Worm (Caenorhabditis elegans) whole organism, early embryonic: Measurements from ENCODE around the gene ify-1.

Experiments
- B0310.2 ChIP-seq: sonication (generic microtip); optimal IDR thresholded peaks from 2 replicates; lab custom pipeline; 2016; ENCODE audit warnings: mild to moderate bottlenecking, missing genetic modification characterization, missing compliant biosample characterization
- F13C5.2 ChIP-seq: sonication (generic microtip); optimal IDR thresholded peaks from 2 replicates; lab custom pipeline; 2017; ENCODE audit warnings: mild to moderate bottlenecking, missing genetic modification characterization, inconsistent platforms, missing compliant biosample characterization
- aly-1 ChIP-seq: sonication (generic microtip); optimal IDR thresholded peaks from 2 replicates; lab custom pipeline; 2016; ENCODE audit warnings: missing genetic modification characterization, missing compliant biosample characterization
- ama-1 ChIP-seq: fragments of 150-350 bp; optimal IDR thresholded peaks from 2 replicates; lab custom pipeline; 2014
- ceh-13 ChIP-seq: fragments of 200-800 bp; sonication (Bioruptor generic); optimal IDR thresholded peaks from 2 replicates; lab custom pipeline; 2018; ENCODE audit warnings: mild to moderate bottlenecking, missing genetic modification characterization, missing compliant biosample characterization
- ceh-36 ChIP-seq: sonication (generic microtip); optimal IDR thresholded peaks from 2 replicates; lab custom pipeline; 2016; ENCODE audit warnings: missing genetic modification characterization, inconsistent platforms, missing compliant biosample characterization
- ets-7 ChIP-seq: sonication (generic microtip); optimal IDR thresholded peaks from 2 replicates; lab custom pipeline; 2016; ENCODE audit warnings: missing genotype, missing genetic modification characterization, missing compliant biosample characterization
- flt-1 ChIP-seq: fragments of 200-800 bp; sonication (Bioruptor generic); IDR thresholded peaks from 2 replicates; pipeline ENCODE4 v1.3.6; 2022; ENCODE audit warnings: missing genetic modification characterization, missing compliant biosample characterization
- hmbx-1 ChIP-seq: sonication (generic microtip); optimal IDR thresholded peaks from 2 replicates; lab custom pipeline; 2016; ENCODE audit warnings: mild to moderate bottlenecking, missing genetic modification characterization, missing compliant biosample characterization
- hmg-4 ChIP-seq: fragments of 200-800 bp; sonication (Bioruptor generic); optimal IDR thresholded peaks from 2 replicates; lab custom pipeline; 2018; ENCODE audit warnings: mild to moderate bottlenecking, missing genetic modification characterization, missing compliant biosample characterization
- hnd-1 ChIP-seq: sonication (generic microtip); optimal IDR thresholded peaks from 2 replicates; lab custom pipeline; 2016; ENCODE audit warnings: missing genetic modification characterization, missing compliant biosample characterization
- pes-1 ChIP-seq: fragments of 200-800 bp; sonication (Bioruptor generic); IDR thresholded peaks from 2 replicates; pipeline ENCODE4 v1.3.6; 2022; ENCODE audit warnings: missing genetic modification reagents, missing genetic modification characterization, missing compliant biosample characterization
- scrt-1 ChIP-seq: fragments of 200-800 bp; sonication (Bioruptor generic); IDR thresholded peaks from 2 replicates; pipeline ENCODE4 v1.3.6; 2022; ENCODE audit warnings: missing genetic modification characterization, missing compliant biosample characterization
- sea-1 ChIP-seq: fragments of 200-800 bp; sonication (Bioruptor generic); conservative IDR thresholded peaks from 2 replicates; pipeline ENCODE4 v1.3.6; 2022; ENCODE audit warnings: missing genetic modification characterization, missing compliant biosample characterization
- tbx-11 ChIP-seq: fragments of 200-800 bp; sonication (Bioruptor generic); IDR thresholded peaks from 2 replicates; pipeline ENCODE4 v1.3.6; 2022; ENCODE audit warnings: missing genetic modification characterization, missing compliant biosample characterization
- tbx-37 ChIP-seq: fragments of 200-800 bp; sonication (Bioruptor generic); conservative IDR thresholded peaks from 2 replicates; pipeline ENCODE4 v1.3.6; 2022; ENCODE audit warnings: missing genetic modification reagents, missing genetic modification characterization, missing compliant biosample characterization
- tra-4 ChIP-seq: sonication (generic microtip); optimal IDR thresholded peaks from 2 replicates; lab custom pipeline; 2017; ENCODE audit warnings: missing genetic modification characterization, missing compliant biosample characterization

The ify-1 gene

ce11 chrII:5060719-5061118, 5.7 kb upstream of the ify-1 start, which contains the start of gene pho-12:
TSS of gene pho-12 (minus strand) at chrII:5060819.
- TF ChIP-seq ceh-36 (no peak), hnd-1 (no peak), flt-1 (no peak), hmg-4 (GFP tag; lab: Kevin White, UChicago) (no peak), ets-7 (no peak), hmbx-1 (no peak), aly-1 (tag; lab: Kevin White, UChicago) (no peak), ceh-13 (GFP tag; lab: Kevin White, UChicago) (no peak), tbx-37 (GFP tag; lab: Robert Waterston, UW) (no peak), sea-1 (no peak), tra-4 (no peak), B0310.2 (no peak), pes-1 (GFP tag; lab: Robert Waterston, UW) (no peak), tbx-11 (no peak), F13C5.2 (tag; lab: Kevin White, UChicago) (no peak), ama-1 (no peak), scrt-1 (GFP tag; lab: Robert Waterston, UW) (no peak)

ce11 chrII:5058036-5058435, 3.1 kb upstream of the ify-1 start, which contains the start of gene C27A2.12:
TSS of gene C27A2.12 (minus strand) at chrII:5058136.
- TF ChIP-seq flt-1 (no peak), ceh-36 (no peak), ets-7 (no peak), tbx-37 (GFP tag; lab: Robert Waterston, UW) (no peak)

ce11 chrII:5057315-5057714, 2.3 kb upstream of the ify-1 start:
- TF ChIP-seq F13C5.2 (tag; lab: Kevin White, UChicago) (no peak), ceh-36 (peak; percentile 54), aly-1 (tag; lab: Kevin White, UChicago) (no peak), sea-1 (0 out of 2 replicates have a peak, but pooled peaks have one; percentile 63), pes-1 (GFP tag; lab: Robert Waterston, UW) (peak; percentile 86), B0310.2 (peak; percentile 24), tbx-37 (GFP tag; lab: Robert Waterston, UW) (no peak; the same call in 1 of the 2 replicates), ama-1 (no peak), scrt-1 (GFP tag; lab: Robert Waterston, UW) (peak; percentile 72), tra-4 (no peak), hmbx-1 (no peak), hmg-4 (GFP tag; lab: Kevin White, UChicago) (peak; percentile 51), ets-7 (no peak), ceh-13 (GFP tag; lab: Kevin White, UChicago) (peak; percentile 53), flt-1 (peak; percentile 72), hnd-1 (no peak), tbx-11 (0 out of 2 replicates have a peak, but pooled peaks have one; percentile 28)

ce11 chrII:5056254-5056653, 1.3 kb upstream of the ify-1 start:
- TF ChIP-seq ceh-36: no peak
- no peak for TF ChIP-seq pes-1 (GFP tag; lab: Robert Waterston, UW)
- no peak for TF ChIP-seq aly-1 (tag; lab: Kevin White, UChicago)
- TF ChIP-seq scrt-1 (GFP tag; lab: Robert Waterston, UW): no peak
- TF ChIP-seq tra-4: no peak
- TF ChIP-seq hnd-1: no peak
- no peak for TF ChIP-seq sea-1
- no peak for TF ChIP-seq F13C5.2 (tag; lab: Kevin White, UChicago)
- TF ChIP-seq B0310.2: no peak
- TF ChIP-seq ama-1: no peak
- no peak for TF ChIP-seq ceh-13 (GFP tag; lab: Kevin White, UChicago)
- no peak for TF ChIP-seq hmbx-1
- no peak for TF ChIP-seq flt-1
- TF ChIP-seq ets-7: no peak
- no peak for TF ChIP-seq tbx-11
- no peak for TF ChIP-seq hmg-4 (GFP tag; lab: Kevin White, UChicago)

- no peak for TF ChIP-seq pes-1 (GFP tag; lab: Robert Waterston, UW)
- TF ChIP-seq ceh-36: no peak
- no peak for TF ChIP-seq sea-1
- no peak for TF ChIP-seq tbx-11
- no peak for TF ChIP-seq hmbx-1
- TF ChIP-seq tra-4: no peak
- no peak for TF ChIP-seq tbx-37 (GFP tag; lab: Robert Waterston, UW)
- TF ChIP-seq hmg-4 (GFP tag; lab: Kevin White, UChicago): no peak
Observed at ce11 chrII:5050776-5051175, 4.2 kb downstream of the ify-1 start.

- TF ChIP-seq B0310.2: no peak
- TF ChIP-seq tbx-37 (GFP tag; lab: Robert Waterston, UW): no peak
- TF ChIP-seq ets-7: no peak
- TF ChIP-seq ceh-36: no peak
- no peak for TF ChIP-seq ama-1
- TF ChIP-seq hnd-1: no peak
- no peak for TF ChIP-seq scrt-1 (GFP tag; lab: Robert Waterston, UW)
- TF ChIP-seq tbx-11: no peak
- TF ChIP-seq hmg-4 (GFP tag; lab: Kevin White, UChicago): no peak
- TF ChIP-seq hmbx-1: no peak
- no peak for TF ChIP-seq pes-1 (GFP tag; lab: Robert Waterston, UW)
- TF ChIP-seq F13C5.2 (tag; lab: Kevin White, UChicago): no peak
- TF ChIP-seq tra-4: no peak
- no peak for TF ChIP-seq flt-1
- TF ChIP-seq sea-1: no peak
- no peak for TF ChIP-seq aly-1 (tag; lab: Kevin White, UChicago)
- no peak for TF ChIP-seq ceh-13 (GFP tag; lab: Kevin White, UChicago)
Observed at ce11 chrII:5049865-5050342, 5.1 kb downstream of the ify-1 start, which contains the start of gene F33G12.6. TSS of gene F33G12.6 (plus strand) at chrII:5049915.

ce11 chrII:5049249-5049648, 5.7 kb downstream of the ify-1 start:
- no peak for TF ChIP-seq aly-1 (tag; lab: Kevin White, UChicago)
- no peak for TF ChIP-seq hnd-1
- no peak for TF ChIP-seq ama-1
- TF ChIP-seq hmbx-1: no peak
- TF ChIP-seq ets-7: no peak
- TF ChIP-seq ceh-13 (GFP tag; lab: Kevin White, UChicago): no peak
- TF ChIP-seq ceh-36: no peak
- no peak for TF ChIP-seq tra-4
- no peak for TF ChIP-seq tbx-37 (GFP tag; lab: Robert Waterston, UW)
- no peak for TF ChIP-seq B0310.2
- TF ChIP-seq scrt-1 (GFP tag; lab: Robert Waterston, UW): no peak
- TF ChIP-seq flt-1: no peak
- TF ChIP-seq pes-1 (GFP tag; lab: Robert Waterston, UW): no peak
- no peak for TF ChIP-seq sea-1
- TF ChIP-seq tbx-11: no peak
- no peak for TF ChIP-seq F13C5.2 (tag; lab: Kevin White, UChicago)
- TF ChIP-seq hmg-4 (GFP tag; lab: Kevin White, UChicago): no peak
